Fruit fly (Drosophila melanogaster): ENCODE data around the gene kek5.

Gene kek5

dm6 chrX:19323835-19324133, 29.2 kb upstream of the kek5 start (continued):
- peak; percentile 44; the same call in 1 of the 2 replicates for TF ChIP-seq seq (GFP tag; IDR thresholded peaks at IDR 0.05)
- TF ChIP-seq Dfd (GFP tag; optimal IDR thresholded peaks at IDR 0.05) = no peak
- TF ChIP-seq CG6683 (GFP tag; optimal IDR thresholded peaks at IDR 0.05) = peak; percentile 73
- peak; percentile 85 for TF ChIP-seq CG15514 (GFP tag; optimal IDR thresholded peaks at IDR 0.05)
- TF ChIP-seq CG30431 (GFP tag; optimal IDR thresholded peaks at IDR 0.05) = peak; percentile 61
- TF ChIP-seq CG10543 (GFP tag; optimal IDR thresholded peaks at IDR 0.05) = peak; percentile 74
- peak; percentile 81 for TF ChIP-seq CG17328 (GFP tag; IDR thresholded peaks at IDR 0.05)
- peak; percentile 79 for TF ChIP-seq CG10366 (GFP tag; IDR thresholded peaks at IDR 0.05)
- TF ChIP-seq kah (GFP tag; optimal IDR thresholded peaks at IDR 0.05) = peak; percentile 66
- peak; percentile 83 for TF ChIP-seq CG13894 (tag; optimal IDR thresholded peaks at IDR 0.05)
- peak; percentile 47; the same call in 1 of the 2 replicates for TF ChIP-seq Oaz (GFP tag; IDR thresholded peaks at IDR 0.05)
- peak; percentile 56; the same call in 1 of the 2 replicates for TF ChIP-seq stc (GFP tag; IDR thresholded peaks at IDR 0.05)
- TF ChIP-seq CG11398 (GFP tag; optimal IDR thresholded peaks at IDR 0.05) = peak; percentile 20
- peak; percentile 21 for TF ChIP-seq pros (GFP tag; optimal IDR thresholded peaks at IDR 0.05)
- TF ChIP-seq sima (GFP tag; optimal IDR thresholded peaks at IDR 0.05) = no peak
- TF ChIP-seq klu (GFP tag; IDR thresholded peaks at IDR 0.05) = peak; percentile 58; the same call in 1 of the 2 replicates
- peak; percentile 83 for TF ChIP-seq CG13775 (GFP tag; optimal IDR thresholded peaks at IDR 0.05)
- no peak for TF ChIP-seq CG14965 (GFP tag; optimal IDR thresholded peaks at IDR 0.05; ENCODE audit: borderline replicate concordance)
- no peak for TF ChIP-seq CG33557 (GFP tag; optimal IDR thresholded peaks at IDR 0.05)
- peak; percentile 50 for TF ChIP-seq CG12299 (tag; optimal IDR thresholded peaks at IDR 0.05)
- peak; percentile 66; the same call in 2 of the 3 replicates for TF ChIP-seq CG11093 (GFP tag; IDR thresholded peaks at IDR 0.05)
- peak; percentile 69 for TF ChIP-seq Antp (GFP tag; optimal IDR thresholded peaks at IDR 0.05)
- peak; percentile 81 for TF ChIP-seq ind (GFP tag; optimal IDR thresholded peaks at IDR 0.05)
- peak; percentile 31 for TF ChIP-seq luna (GFP tag; optimal IDR thresholded peaks at IDR 0.05)
- TF ChIP-seq Ada2b (GFP tag; IDR thresholded peaks at IDR 0.05) = peak; percentile 68
- TF ChIP-seq Hr3 (GFP tag; optimal IDR thresholded peaks at IDR 0.05) = peak; percentile 77
- TF ChIP-seq CG12391 (tag; optimal IDR thresholded peaks at IDR 0.05) = peak; percentile 87
- no peak; the same call in 1 of the 2 replicates for TF ChIP-seq CG4360 (GFP tag; IDR thresholded peaks at IDR 0.05)
- peak; percentile 65 for TF ChIP-seq peb (GFP tag; IDR thresholded peaks at IDR 0.05)
- TF ChIP-seq nerfin-2 (GFP tag; IDR thresholded peaks at IDR 0.05; ENCODE audit: partially characterized antibody) = no peak
- no peak for TF ChIP-seq sqz (GFP tag; optimal IDR thresholded peaks at IDR 0.05)
- TF ChIP-seq grau (tag; optimal IDR thresholded peaks at IDR 0.05) = peak; percentile 87
- TF ChIP-seq Dad (GFP tag; optimal IDR thresholded peaks at IDR 0.05) = peak; percentile 59
- peak; percentile 74 for TF ChIP-seq CG10274 (GFP tag; optimal IDR thresholded peaks at IDR 0.05)
- TF ChIP-seq sob (GFP tag; IDR thresholded peaks at IDR 0.05) = peak; percentile 86
- no peak for TF ChIP-seq CG14860 (GFP tag; IDR thresholded peaks at IDR 0.05; ENCODE audit: partially characterized antibody)
- TF ChIP-seq CG13287 (GFP tag; IDR thresholded peaks at IDR 0.05; ENCODE audit: partially characterized antibody) = no peak
- peak; percentile 68 for TF ChIP-seq CG16815 (GFP tag; optimal IDR thresholded peaks at IDR 0.05)
- peak; percentile 53 for TF ChIP-seq CG13123 (GFP tag; optimal IDR thresholded peaks at IDR 0.05)
- 0 out of 2 replicates have a peak, but pooled peaks have one; percentile 6 for TF ChIP-seq CG11696 (GFP tag; IDR thresholded peaks at IDR 0.05)
- peak; percentile 51 for TF ChIP-seq bab2 (GFP tag; optimal IDR thresholded peaks at IDR 0.05)
- peak; percentile 96 for TF ChIP-seq sens (GFP tag)
- TF ChIP-seq CG15073 (GFP tag; optimal IDR thresholded peaks at IDR 0.05) = peak; percentile 10
- TF ChIP-seq CG5953 (GFP tag; IDR thresholded peaks at IDR 0.05) = no peak
- peak; percentile 35 for TF ChIP-seq fu2 (GFP tag; optimal IDR thresholded peaks at IDR 0.05)
- TF ChIP-seq CG14667 (GFP tag; IDR thresholded peaks at IDR 0.05) = peak; percentile 61
- TF ChIP-seq lab (GFP tag; optimal IDR thresholded peaks at IDR 0.05) = peak; percentile 94
- TF ChIP-seq cad (GFP tag; optimal IDR thresholded peaks at IDR 0.05) = no peak
- TF ChIP-seq Usf (GFP tag; optimal IDR thresholded peaks at IDR 0.05) = peak; percentile 66
- TF ChIP-seq chn (GFP tag; optimal IDR thresholded peaks at IDR 0.05) = peak; percentile 52
- TF ChIP-seq Mad (GFP tag; optimal IDR thresholded peaks at IDR 0.05) = peak; percentile 65
- TF ChIP-seq ftz-f1 (GFP tag; optimal IDR thresholded peaks at IDR 0.05) = peak; percentile 77

Measured in whole organism, embryonic.